Fruit fly (Drosophila melanogaster) whole organism: ENCODE measurements around the gene CG34282.

Source experiments
- CG8478 ChIP-seq: fragments of >200 bp; optimal IDR thresholded peaks from 2 replicates; lab custom pipeline; 2018; ENCODE audit warnings: inconsistent platforms
- Dll ChIP-seq: fragments of >200 bp; optimal IDR thresholded peaks from 2 replicates; lab custom pipeline; 2017
- EcR ChIP-seq, 2 experiments: fragments of >200 bp; optimal IDR thresholded peaks; 2 replicates each; lab custom pipeline; 2017; ENCODE audit warnings: missing biosample characterization in 2 of 2, missing genetic modification characterization in 2 of 2, missing genetic modification reagents in 2 of 2
- pan ChIP-seq: fragments of >200 bp; optimal IDR thresholded peaks from 2 replicates; lab custom pipeline; 2017
- psq ChIP-seq: fragments of >200 bp; optimal IDR thresholded peaks from 2 replicates; lab custom pipeline; 2017
- usp ChIP-seq: fragments of >200 bp; optimal IDR thresholded peaks from 2 replicates; lab custom pipeline; 2017; ENCODE audit warnings: missing biosample characterization, missing genetic modification characterization, mixed read lengths

CG34282 gene

DNA sequence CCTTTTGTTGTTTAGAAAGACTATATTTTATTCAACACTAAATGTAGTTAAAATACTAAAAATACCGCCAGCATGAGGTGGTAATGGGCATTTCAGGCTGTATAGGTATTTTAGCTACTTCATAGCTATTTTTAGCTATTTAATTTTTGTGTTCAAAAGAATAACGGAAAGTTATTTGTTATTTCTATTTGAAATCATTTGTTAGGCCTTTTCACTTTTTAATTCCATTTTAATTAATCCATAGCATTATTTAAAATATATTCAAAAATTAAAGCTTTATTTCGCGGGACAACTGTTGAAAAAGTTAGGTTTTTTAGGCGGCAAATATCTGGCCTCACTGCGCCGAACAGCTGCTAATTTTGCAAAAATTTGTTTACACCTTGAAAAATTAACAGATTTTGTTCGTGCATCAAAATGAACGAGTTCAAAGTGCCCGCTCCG is 17.5 kb upstream of the CG34282 start, which contains the start of the genes dind and CG7706:
Gene dind (minus strand): TSS at position 40 of the 441 bp plus-strand sequence.
Gene CG7706 (plus strand): TSS at position 319 of the 441 bp plus-strand sequence.
- TF ChIP-seq pan (no peak), psq (no peak), CG8478 (no peak), EcR (GFP tag; optimal IDR thresholded peaks at IDR 0.05; lab: Kevin White, UChicago) (no peak), Dll (lab: Kevin White, UChicago) (no peak), usp (GFP tag; lab: Kevin White, UChicago) (no peak)

DNA sequence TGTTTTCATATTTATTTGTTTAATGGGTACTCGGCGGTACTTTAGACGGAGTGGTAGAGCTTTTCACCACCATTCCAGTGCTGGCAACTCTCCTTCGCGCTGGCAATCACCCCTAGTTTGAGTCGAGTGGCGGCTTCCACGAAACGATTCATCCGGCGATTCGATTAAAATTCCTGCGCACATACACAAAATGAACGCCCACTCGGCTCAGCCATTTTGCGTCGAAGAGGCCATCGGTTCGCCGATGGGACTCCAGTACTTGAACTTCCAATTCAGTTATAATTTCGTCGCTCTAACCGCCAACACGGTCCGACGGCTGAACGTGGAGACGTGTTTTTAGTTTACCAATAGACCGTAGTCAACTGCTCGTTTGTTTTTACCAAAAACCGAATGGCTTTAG is 14.7 kb upstream of the CG34282 start, which contains the start of the genes CG46318 and ChT:
Gene CG46318 (plus strand): TSS at position 273 of the 400 bp plus-strand sequence.
Gene ChT (plus strand): TSS at position 273 of the 400 bp plus-strand sequence.
- TF ChIP-seq EcR (GFP tag; optimal IDR thresholded peaks at IDR 0.05; lab: Kevin White, UChicago), result no peak
- no peak for TF ChIP-seq pan
- TF ChIP-seq usp (GFP tag; lab: Kevin White, UChicago), result no peak
- no peak for TF ChIP-seq CG8478
- no peak for TF ChIP-seq Dll (lab: Kevin White, UChicago)
- no peak for TF ChIP-seq psq

DNA sequence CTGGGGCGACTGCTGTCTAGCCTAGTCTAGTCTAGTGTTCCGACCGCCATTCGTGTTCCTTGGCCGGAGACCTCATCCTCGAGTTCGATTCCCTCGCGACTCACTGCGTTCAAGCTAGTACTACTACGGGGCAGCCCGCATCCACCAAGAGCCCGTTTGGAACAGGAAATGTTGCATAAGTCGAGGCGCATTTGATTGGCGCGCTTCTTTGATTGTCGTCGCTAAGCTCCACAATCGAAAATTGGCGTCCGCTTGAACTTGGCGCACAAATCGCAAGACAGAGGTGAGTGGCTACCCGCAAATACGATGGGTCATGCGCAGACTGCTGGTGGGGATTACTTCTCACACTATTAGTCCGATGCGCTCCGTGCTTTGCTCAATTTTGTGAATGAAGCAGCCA is 14.0 kb upstream of the CG34282 start:
- TF ChIP-seq psq (no peak), Dll (lab: Kevin White, UChicago) (no peak), usp (GFP tag; lab: Kevin White, UChicago) (no peak), pan (no peak), CG8478 (no peak), EcR (GFP tag; optimal IDR thresholded peaks at IDR 0.05; lab: Kevin White, UChicago) (no peak)

DNA sequence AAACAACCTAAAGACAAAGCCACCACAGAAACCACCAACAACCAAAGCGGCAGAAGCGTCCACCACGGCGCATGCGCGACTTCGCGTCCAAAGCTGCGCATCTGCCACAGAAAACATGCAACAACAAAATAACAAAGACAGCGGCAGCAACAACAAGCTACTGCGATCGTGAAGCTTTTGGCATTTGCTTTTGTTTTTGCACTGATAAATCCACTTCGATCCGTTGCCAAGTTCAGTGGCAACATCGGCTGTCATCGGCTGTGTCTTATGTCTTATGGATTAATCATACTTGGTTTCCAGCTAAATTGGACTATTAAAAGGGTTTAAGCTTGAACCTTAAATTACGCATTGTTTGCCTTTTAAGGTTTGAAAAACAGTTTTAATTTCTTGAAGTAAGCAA is 2.4 kb upstream of the CG34282 start, which contains the start of gene Muc91C:
Gene Muc91C (minus strand): TSS at position 101 of the 400 bp plus-strand sequence.
- no peak for TF ChIP-seq usp (GFP tag; lab: Kevin White, UChicago)
- no peak for TF ChIP-seq psq
- no peak for TF ChIP-seq EcR (GFP tag; optimal IDR thresholded peaks at IDR 0.05; lab: Kevin White, UChicago)
- TF ChIP-seq pan, result no peak
- TF ChIP-seq Dll (lab: Kevin White, UChicago), result no peak
- no peak for TF ChIP-seq CG8478

DNA sequence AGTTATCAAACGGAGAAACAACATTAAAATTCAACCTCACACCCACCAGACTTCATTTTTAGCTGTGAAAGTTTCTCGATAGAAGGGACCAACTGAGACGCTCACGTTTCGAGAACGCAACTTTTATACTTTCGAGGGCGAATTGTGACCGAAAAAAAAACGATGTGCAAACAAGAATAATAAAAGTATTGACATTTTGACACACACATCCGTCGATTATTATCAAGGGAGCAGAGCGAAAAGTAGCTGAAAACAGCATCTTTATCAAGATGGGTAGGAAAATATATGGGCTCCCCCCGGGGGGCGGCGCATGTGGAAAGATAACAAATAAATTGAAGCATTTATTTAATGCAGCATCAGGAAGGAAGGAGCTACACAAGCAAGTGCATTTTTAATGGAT is 1.4 kb upstream of the CG34282 start, which contains the start of gene CG14300:
Gene CG14300 (minus strand): TSS at position 101 of the 400 bp plus-strand sequence.
- TF ChIP-seq psq (no peak), Dll (lab: Kevin White, UChicago) (no peak), CG8478 (no peak), pan (no peak), EcR (GFP tag; optimal IDR thresholded peaks at IDR 0.05; lab: Kevin White, UChicago) (no peak), usp (GFP tag; lab: Kevin White, UChicago) (no peak)

DNA sequence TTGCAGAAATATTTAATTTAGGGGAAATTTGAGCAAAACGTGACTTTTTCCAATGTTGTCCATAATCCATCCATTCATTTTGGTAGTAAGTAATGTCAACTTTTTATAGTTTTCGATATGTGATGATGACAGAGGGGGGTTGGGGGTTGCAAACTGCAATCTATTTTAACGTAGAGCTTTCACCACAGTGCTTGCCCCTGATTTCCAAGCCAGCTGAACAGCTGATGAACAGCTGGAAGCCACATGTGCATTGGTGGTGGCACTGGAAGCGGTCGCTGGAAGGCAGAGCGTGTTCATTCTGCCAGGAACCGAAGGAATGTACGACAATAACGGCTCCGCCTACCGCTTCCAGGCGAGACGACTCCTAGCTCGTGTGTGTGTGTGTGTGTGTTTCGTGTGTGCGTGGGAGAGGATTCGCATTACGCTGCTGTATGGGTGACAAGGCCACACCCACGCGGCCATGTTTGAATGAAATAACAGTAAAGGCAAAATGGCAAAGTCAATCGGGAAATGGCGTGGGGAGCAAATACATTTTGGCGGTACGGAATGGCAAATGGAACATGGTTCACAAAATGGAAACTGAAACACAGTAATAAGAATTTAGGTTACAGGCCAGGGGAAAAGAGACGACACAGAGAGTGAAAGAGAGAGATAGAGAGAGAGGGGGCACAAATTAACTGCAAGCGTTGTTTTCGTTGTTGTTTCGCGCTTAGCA is 4.0 kb downstream of the CG34282 start:
- no peak for TF ChIP-seq pan
- no peak for TF ChIP-seq psq
- TF ChIP-seq EcR (GFP tag; optimal IDR thresholded peaks at IDR 0.05; lab: Kevin White, UChicago), result no peak
- TF ChIP-seq CG8478, result no peak
- no peak for TF ChIP-seq Dll (lab: Kevin White, UChicago)
- TF ChIP-seq usp (GFP tag; lab: Kevin White, UChicago), result no peak

DNA sequence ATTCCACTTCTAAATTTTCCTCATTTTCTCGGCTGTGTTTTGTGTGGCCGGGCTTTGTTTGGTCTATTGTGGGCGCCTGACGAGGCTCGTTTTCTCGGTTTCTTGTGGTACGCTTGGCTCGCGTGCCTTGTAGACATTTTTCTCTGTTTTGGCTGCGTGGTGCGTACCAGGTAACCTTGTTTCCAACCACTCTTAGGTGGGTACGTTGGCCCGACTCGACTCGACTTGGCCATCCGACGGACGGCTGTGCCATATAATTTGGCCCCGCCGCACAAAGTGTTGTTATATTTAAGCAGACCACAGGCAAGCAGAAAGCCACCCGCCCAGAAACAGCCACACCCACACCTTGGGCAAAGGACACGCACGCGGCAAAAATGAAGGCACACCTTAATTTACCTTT is 8.5 kb downstream of the CG34282 start:
- TF ChIP-seq usp (GFP tag; lab: Kevin White, UChicago) (no peak), Dll (lab: Kevin White, UChicago) (no peak), psq (no peak), CG8478 (no peak), EcR (GFP tag; optimal IDR thresholded peaks at IDR 0.05; lab: Kevin White, UChicago) (no peak), pan (no peak)

DNA sequence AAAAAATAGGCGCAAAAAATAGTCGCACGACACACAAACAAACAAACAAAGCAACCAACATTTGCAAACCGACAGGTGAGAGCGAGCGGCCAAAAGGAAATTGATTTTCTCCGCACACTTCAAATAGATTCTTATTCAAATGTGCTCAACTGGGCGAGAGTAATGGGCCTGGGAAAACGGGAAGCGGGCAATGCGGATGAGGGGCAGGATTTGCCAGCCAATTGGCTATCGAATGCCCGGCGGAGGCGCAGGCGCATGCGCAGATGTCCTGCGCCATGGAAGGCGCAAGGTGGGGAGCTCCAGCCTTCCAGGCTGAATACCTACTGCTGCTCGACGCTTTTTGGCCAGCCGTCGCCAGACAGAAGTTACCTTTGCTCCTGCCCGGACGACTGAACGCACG is 10.1 kb downstream of the CG34282 start, which contains the start of the genes ChAT and VAChT:
Gene ChAT (plus strand): TSS at position 352 of the 400 bp plus-strand sequence.
Gene VAChT (plus strand): TSS at position 352 of the 400 bp plus-strand sequence.
- no peak for TF ChIP-seq pan
- no peak for TF ChIP-seq EcR (GFP tag; optimal IDR thresholded peaks at IDR 0.05; lab: Kevin White, UChicago)
- TF ChIP-seq psq, result no peak
- no peak for TF ChIP-seq Dll (lab: Kevin White, UChicago)
- no peak for TF ChIP-seq usp (GFP tag; lab: Kevin White, UChicago)
- TF ChIP-seq CG8478, result no peak

DNA sequence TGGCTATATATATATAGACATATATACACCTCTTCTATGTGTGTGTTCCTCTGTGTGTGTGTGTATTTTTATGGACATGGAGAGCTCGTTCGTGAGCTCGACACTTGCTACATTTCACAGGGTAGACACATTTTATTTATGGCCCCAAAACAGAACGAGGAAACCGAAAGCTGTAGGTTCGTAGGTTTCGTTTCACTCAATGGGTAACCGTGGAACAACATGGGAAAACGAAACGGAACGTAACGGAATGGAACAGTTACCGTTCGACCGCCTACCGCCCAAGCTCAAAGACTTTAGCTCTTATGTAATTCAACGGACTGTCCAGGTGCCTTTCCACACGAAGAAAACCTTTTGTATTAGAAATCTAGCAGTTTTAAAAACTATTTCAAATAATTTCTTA is 11.2 kb downstream of the CG34282 start:
- no peak for TF ChIP-seq Dll (lab: Kevin White, UChicago)
- no peak for TF ChIP-seq CG8478
- TF ChIP-seq pan, result no peak
- no peak for TF ChIP-seq usp (GFP tag; lab: Kevin White, UChicago)
- no peak for TF ChIP-seq EcR (GFP tag; optimal IDR thresholded peaks at IDR 0.05; lab: Kevin White, UChicago)
- no peak for TF ChIP-seq psq

DNA sequence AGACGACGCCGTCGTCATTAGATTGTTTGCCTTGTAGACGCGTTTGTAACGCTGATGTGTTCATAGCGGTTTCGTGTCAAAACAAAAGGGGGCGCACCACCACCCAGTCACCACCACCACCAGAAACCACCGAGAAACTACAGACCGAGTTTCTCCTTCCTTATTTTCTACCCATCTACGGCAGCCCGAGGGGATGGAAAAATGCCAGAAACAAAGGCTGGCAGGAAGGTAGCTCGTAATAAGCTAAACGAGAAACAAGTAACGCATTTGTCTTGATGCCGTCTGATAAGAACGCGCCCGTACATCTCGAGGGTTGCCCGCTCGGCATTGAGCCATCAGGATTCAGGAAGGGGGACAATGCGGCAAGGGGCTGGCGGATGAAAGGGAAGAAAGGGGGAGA is 12.4 kb downstream of the CG34282 start:
- TF ChIP-seq psq, result no peak
- TF ChIP-seq CG8478, result no peak
- no peak for TF ChIP-seq usp (GFP tag; lab: Kevin White, UChicago)
- no peak for TF ChIP-seq pan
- no peak for TF ChIP-seq EcR (GFP tag; optimal IDR thresholded peaks at IDR 0.05; lab: Kevin White, UChicago)
- TF ChIP-seq Dll (lab: Kevin White, UChicago), result no peak

DNA sequence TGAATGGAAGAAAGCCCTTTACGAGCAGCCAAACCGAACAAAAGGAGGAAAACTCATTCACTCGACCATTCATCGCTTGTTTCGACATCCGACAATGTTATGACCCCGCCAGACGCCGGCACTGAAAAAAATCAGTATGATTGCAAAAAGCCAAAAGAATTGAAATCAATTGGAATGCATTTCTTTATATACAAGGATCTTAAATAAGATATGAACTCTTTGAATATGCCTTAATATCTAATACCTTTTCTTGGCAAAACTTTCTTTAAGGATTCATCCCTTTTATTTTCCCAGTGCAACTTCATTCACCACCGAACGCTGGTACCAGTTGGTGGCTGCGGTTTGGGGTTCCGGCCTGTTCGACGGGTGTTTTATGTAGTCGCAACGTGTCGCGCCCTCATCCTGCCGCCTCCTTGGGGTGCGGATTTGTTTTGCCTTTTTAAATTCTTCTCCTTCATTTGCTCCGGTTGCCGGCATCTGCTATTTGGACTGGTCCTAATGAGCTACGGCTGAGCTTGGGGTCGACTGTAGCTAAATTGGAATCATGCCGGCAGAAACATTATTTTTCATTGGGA is 24.8 kb downstream of the CG34282 start:
- TF ChIP-seq usp (GFP tag; lab: Kevin White, UChicago), result no peak
- TF ChIP-seq pan, result no peak
- no peak for TF ChIP-seq psq
- TF ChIP-seq CG8478, result no peak
- no peak for TF ChIP-seq EcR (GFP tag; optimal IDR thresholded peaks at IDR 0.05; lab: Kevin White, UChicago)
- TF ChIP-seq Dll (lab: Kevin White, UChicago), result no peak

DNA sequence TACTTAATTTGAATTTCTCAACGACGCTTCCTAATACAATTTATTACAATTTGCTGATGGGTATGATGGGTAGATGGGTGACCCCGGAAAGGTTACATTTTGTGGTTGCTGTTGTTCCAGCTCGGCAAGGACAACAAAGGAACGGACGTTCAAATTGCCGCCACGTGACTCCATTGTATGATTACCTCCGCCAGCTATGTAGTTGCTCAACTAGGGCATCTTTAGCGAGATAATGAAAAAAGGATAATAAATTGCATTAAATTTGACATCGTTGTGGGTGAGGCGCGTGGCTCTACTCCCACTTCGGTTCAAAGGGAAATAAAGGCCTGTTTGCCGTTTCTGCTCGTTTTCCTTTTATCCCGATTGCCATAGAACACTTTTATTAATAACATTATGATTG is 26.3 kb downstream of the CG34282 start:
- TF ChIP-seq pan (no peak), psq (no peak), Dll (lab: Kevin White, UChicago) (no peak), CG8478 (no peak), EcR (GFP tag; optimal IDR thresholded peaks at IDR 0.05; lab: Kevin White, UChicago) (no peak), usp (GFP tag; lab: Kevin White, UChicago) (no peak)
